Fruit fly (Drosophila melanogaster) whole organism, embryonic: Measurements from ENCODE around the gene CG15767.
A peak's percentile ranks its signal among the peaks of the same experiment; 100 is the strongest.

Experiments
- Antp ChIP-seq: fragments of 200-800 bp; sonication (Bioruptor generic); optimal IDR thresholded peaks from 3 replicates; lab custom pipeline; 2016; ENCODE audit warnings: missing biosample characterization, missing genetic modification characterization
- Atf3 ChIP-seq: fragments of 200-800 bp; sonication (Bioruptor generic); optimal IDR thresholded peaks from 3 replicates; lab custom pipeline; 2016; ENCODE audit warnings: missing biosample characterization, missing genetic modification characterization
- CG10462 ChIP-seq: fragments of 200-800 bp; sonication (Bioruptor generic); optimal IDR thresholded peaks from 2 replicates; lab custom pipeline; 2016; ENCODE audit warnings: missing biosample characterization, missing genetic modification characterization
- CG10565 ChIP-seq: fragments of 200-800 bp; sonication (Bioruptor generic); optimal IDR thresholded peaks from 3 replicates; lab custom pipeline; 2016; ENCODE audit warnings: missing biosample characterization, mild to moderate bottlenecking, missing genetic modification characterization
- CG11093 ChIP-seq: fragments of 200-800 bp; sonication (Bioruptor generic); IDR thresholded peaks from 3 replicates; pipeline ENCODE4 v1.3.6; 2022; ENCODE audit warnings: missing biosample characterization, missing genetic modification characterization
- CG11247 ChIP-seq: fragments of 200-800 bp; sonication (Bioruptor generic); IDR thresholded peaks from 2 replicates; pipeline ENCODE4 v1.3.6; 2022; ENCODE audit warnings: missing biosample characterization, missing genetic modification characterization
- CG11398 ChIP-seq: fragments of 200-800 bp; sonication (Bioruptor generic); optimal IDR thresholded peaks from 2 replicates; lab custom pipeline; 2016; ENCODE audit warnings: missing biosample characterization, missing genetic modification characterization
- CG1233 ChIP-seq: fragments of 200-800 bp; sonication (Bioruptor generic); optimal IDR thresholded peaks from 4 replicates; lab custom pipeline; 2018; ENCODE audit warnings: missing biosample characterization, mild to moderate bottlenecking, missing genetic modification characterization
- CG12391 ChIP-seq: fragments of 200-800 bp; sonication (Bioruptor generic); optimal IDR thresholded peaks from 3 replicates; lab custom pipeline; 2018; ENCODE audit warnings: missing biosample characterization, mild to moderate bottlenecking, missing genetic modification characterization, moderate library complexity
- CG12942 ChIP-seq: fragments of 200-800 bp; sonication (Bioruptor generic); optimal IDR thresholded peaks from 3 replicates; lab custom pipeline; 2016; ENCODE audit warnings: missing biosample characterization, missing genetic modification characterization
- CG14965 ChIP-seq: fragments of 200-800 bp; sonication (Bioruptor generic); optimal IDR thresholded peaks from 2 replicates; lab custom pipeline; 2016; ENCODE audit warnings: missing biosample characterization, missing genetic modification characterization, borderline replicate concordance
- CG18262 ChIP-seq: fragments of 200-800 bp; optimal IDR thresholded peaks from 3 replicates; lab custom pipeline; 2019; ENCODE audit warnings: missing biosample characterization, mild to moderate bottlenecking, missing genetic modification characterization, moderate library complexity
- CG18764 ChIP-seq: fragments of 200-800 bp; sonication (Bioruptor generic); optimal IDR thresholded peaks from 3 replicates; lab custom pipeline; 2016; ENCODE audit warnings: missing biosample characterization, missing genetic modification characterization
- CG2712 ChIP-seq: fragments of 200-800 bp; optimal IDR thresholded peaks from 3 replicates; lab custom pipeline; 2019; ENCODE audit warnings: missing biosample characterization, mild to moderate bottlenecking, missing genetic modification characterization, moderate library complexity
- CG2875 ChIP-seq: fragments of 200-800 bp; sonication (Bioruptor generic); optimal IDR thresholded peaks from 2 replicates; lab custom pipeline; 2017; ENCODE audit warnings: missing biosample characterization, mild to moderate bottlenecking, missing genetic modification characterization, missing genetic modification reagents
- CG31441 ChIP-seq: fragments of 200-800 bp; sonication (Bioruptor generic); IDR thresholded peaks from 2 replicates; pipeline ENCODE4 v1.3.6; 2022; ENCODE audit warnings: missing biosample characterization, missing genetic modification characterization
- CG4360 ChIP-seq: fragments of 200-800 bp; sonication (Bioruptor generic); IDR thresholded peaks from 2 replicates; pipeline ENCODE4 v1.3.6; 2022; ENCODE audit warnings: missing biosample characterization, missing genetic modification characterization
- CG4424 ChIP-seq: fragments of 200-800 bp; sonication (Bioruptor generic); optimal IDR thresholded peaks from 3 replicates; lab custom pipeline; 2016; ENCODE audit warnings: missing biosample characterization, missing genetic modification characterization
- CG7786 ChIP-seq: fragments of 200-800 bp; sonication (Bioruptor generic); optimal IDR thresholded peaks from 2 replicates; lab custom pipeline; 2016; ENCODE audit warnings: missing biosample characterization, missing genetic modification characterization
- CG8388 ChIP-seq: fragments of 200-800 bp; sonication (Bioruptor generic); optimal IDR thresholded peaks from 2 replicates; lab custom pipeline; 2019; ENCODE audit warnings: missing biosample characterization, mild to moderate bottlenecking, missing genetic modification characterization, moderate library complexity
- D19A ChIP-seq: fragments of 200-800 bp; optimal IDR thresholded peaks from 3 replicates; lab custom pipeline; 2019; ENCODE audit warnings: missing biosample characterization, mild to moderate bottlenecking, missing genetic modification characterization, moderate library complexity
- Dfd ChIP-seq, 2 experiments: fragments of >200 bp; optimal IDR thresholded peaks; 2 replicates each; lab custom pipeline; 2017; ENCODE audit warnings: missing biosample characterization in 2 of 2, missing genetic modification characterization in 2 of 2
- ERR ChIP-seq: fragments of 200-800 bp; sonication (Bioruptor generic); optimal IDR thresholded peaks from 2 replicates; lab custom pipeline; 2016; ENCODE audit warnings: missing biosample characterization, missing genetic modification characterization
- HHEX ChIP-seq: fragments of 200-800 bp; sonication (Bioruptor generic); optimal IDR thresholded peaks from 3 replicates; lab custom pipeline; 2017; ENCODE audit warnings: missing biosample characterization, mild to moderate bottlenecking, missing genetic modification characterization, missing genetic modification reagents
- Hmx ChIP-seq: fragments of 200-800 bp; sonication (Bioruptor generic); optimal IDR thresholded peaks from 2 replicates; lab custom pipeline; 2016; ENCODE audit warnings: missing biosample characterization, missing genetic modification characterization
- Hr78 ChIP-seq, 2 experiments: fragments of 200-800 bp in 1 of 2; fragments of >200 bp in 1 of 2; sonication (Bioruptor generic) in 1 of 2; optimal IDR thresholded peaks; 2 replicates each; lab custom pipeline; 2017 to 2019; ENCODE audit warnings: missing biosample characterization in 2 of 2, missing genetic modification characterization in 2 of 2, mild to moderate bottlenecking in 1 of 2, moderate library complexity in 1 of 2
- Hsf ChIP-seq: fragments of 200-800 bp; sonication (Bioruptor generic); optimal IDR thresholded peaks from 3 replicates; lab custom pipeline; 2016; ENCODE audit warnings: missing biosample characterization, missing genetic modification characterization
- Oli ChIP-seq: fragments of 200-800 bp; sonication (Bioruptor generic); optimal IDR thresholded peaks from 2 replicates; lab custom pipeline; 2018; ENCODE audit warnings: missing biosample characterization, mild to moderate bottlenecking, missing genetic modification characterization, moderate library complexity
- Poxn ChIP-seq: fragments of 200-800 bp; sonication (Bioruptor generic); IDR thresholded peaks from 2 replicates; pipeline ENCODE4 v1.3.6; 2022; ENCODE audit warnings: missing biosample characterization, missing genetic modification characterization
- Rx ChIP-seq: fragments of 200-800 bp; sonication (Bioruptor generic); IDR thresholded peaks from 2 replicates; pipeline ENCODE4 v1.3.6; 2022; ENCODE audit warnings: missing biosample characterization, missing genetic modification characterization
- Sin3A ChIP-seq: fragments of >200 bp; optimal IDR thresholded peaks from 2 replicates; lab custom pipeline; 2018
- ase ChIP-seq: fragments of 200-800 bp; sonication (Bioruptor generic); IDR thresholded peaks from 3 replicates; pipeline ENCODE4 v1.3.6; 2022; ENCODE audit warnings: missing biosample characterization, missing genetic modification characterization
- cwo ChIP-seq: fragments of 200-800 bp; sonication (Bioruptor generic); optimal IDR thresholded peaks from 3 replicates; lab custom pipeline; 2017; ENCODE audit warnings: missing biosample characterization, missing genetic modification characterization, mild to moderate bottlenecking, moderate library complexity, missing genetic modification reagents
- disco-r ChIP-seq: fragments of 200-800 bp; sonication (Bioruptor generic); optimal IDR thresholded peaks from 2 replicates; lab custom pipeline; 2016; ENCODE audit warnings: missing biosample characterization, missing genetic modification characterization
- dm ChIP-seq: fragments of 200-800 bp; sonication (Bioruptor generic); optimal IDR thresholded peaks from 3 replicates; lab custom pipeline; 2016; ENCODE audit warnings: missing biosample characterization, missing genetic modification characterization
- dmrt99B ChIP-seq: fragments of 200-800 bp; sonication (Bioruptor generic); optimal IDR thresholded peaks from 2 replicates; lab custom pipeline; 2018; ENCODE audit warnings: missing biosample characterization, mild to moderate bottlenecking, missing genetic modification characterization, moderate library complexity
- ewg ChIP-seq: fragments of 200-800 bp; sonication (Bioruptor generic); optimal IDR thresholded peaks from 3 replicates; lab custom pipeline; 2017; ENCODE audit warnings: mild to moderate bottlenecking, missing biosample characterization, missing genetic modification reagents, missing genetic modification characterization
- ftz-f1 ChIP-seq: fragments of 200-800 bp; sonication (Bioruptor generic); optimal IDR thresholded peaks from 2 replicates; lab custom pipeline; 2016; ENCODE audit warnings: missing biosample characterization, missing genetic modification characterization
- ind ChIP-seq: fragments of 200-800 bp; sonication (Bioruptor generic); optimal IDR thresholded peaks from 3 replicates; lab custom pipeline; 2016; ENCODE audit warnings: missing biosample characterization, missing genetic modification characterization
- kay ChIP-seq: fragments of 200-800 bp; sonication (Bioruptor generic); optimal IDR thresholded peaks from 2 replicates; lab custom pipeline; 2016; ENCODE audit warnings: missing biosample characterization, missing genetic modification characterization
- lilli ChIP-seq: fragments of 200-800 bp; sonication (Bioruptor generic); optimal IDR thresholded peaks from 3 replicates; lab custom pipeline; 2016; ENCODE audit warnings: missing biosample characterization, missing genetic modification characterization
- nerfin-1 ChIP-seq: fragments of 200-800 bp; sonication (Bioruptor generic); optimal IDR thresholded peaks from 3 replicates; lab custom pipeline; 2019; ENCODE audit warnings: missing biosample characterization, mild to moderate bottlenecking, missing genetic modification characterization, moderate library complexity
- nerfin-2 ChIP-seq: fragments of 200-800 bp; sonication (Bioruptor generic); IDR thresholded peaks from 2 replicates; pipeline ENCODE4 v1.3.6; 2022; ENCODE audit warnings: missing biosample characterization, missing genetic modification characterization; ENCODE audit not compliant: partially characterized antibody
- run ChIP-seq: fragments of 200-800 bp; sonication (Bioruptor generic); optimal IDR thresholded peaks from 3 replicates; lab custom pipeline; 2018; ENCODE audit warnings: missing biosample characterization, mild to moderate bottlenecking, missing genetic modification characterization
- sens ChIP-seq: fragments of 200-800 bp; sonication (Bioruptor generic); peaks from one replicate; lab custom pipeline; 2016; ENCODE audit warnings: missing biosample characterization, missing genetic modification characterization
- sisA ChIP-seq: fragments of 200-800 bp; sonication (Bioruptor generic); IDR thresholded peaks from 2 replicates; pipeline ENCODE4 v1.3.6; 2022; ENCODE audit warnings: missing biosample characterization, missing genetic modification characterization
- sr ChIP-seq: fragments of 200-800 bp; sonication (Bioruptor generic); IDR thresholded peaks from 3 replicates; pipeline ENCODE4 v1.3.6; 2022; ENCODE audit warnings: missing biosample characterization, missing genetic modification characterization
- tap ChIP-seq: fragments of 200-800 bp; optimal IDR thresholded peaks from 3 replicates; lab custom pipeline; 2019; ENCODE audit warnings: missing biosample characterization, mild to moderate bottlenecking, missing genetic modification characterization, moderate library complexity
- toy ChIP-seq: fragments of 200-800 bp; sonication (Bioruptor generic); IDR thresholded peaks from 2 replicates; pipeline ENCODE4 v1.3.6; 2022; ENCODE audit warnings: missing biosample characterization, missing genetic modification characterization
- trem ChIP-seq: fragments of 200-800 bp; optimal IDR thresholded peaks from 3 replicates; lab custom pipeline; 2019; ENCODE audit warnings: missing biosample characterization, mild to moderate bottlenecking, missing genetic modification characterization, moderate library complexity

CG15767 gene

dm6 chrX:5783260-5784040, 5.8 kb upstream of the CG15767 start:
- TF ChIP-seq CG8388 (GFP tag; lab: Kevin White, UChicago) (peak; percentile 50), CG14965 (GFP tag; lab: Kevin White, UChicago) (no peak), tap (tag; lab: Kevin White, UChicago) (peak; percentile 1), sens (GFP tag; lab: Kevin White, UChicago) (peak; percentile 91), lilli (GFP tag; lab: Kevin White, UChicago) (peak; percentile 10), Atf3 (GFP tag; lab: Kevin White, UChicago) (no peak), toy (GFP tag; lab: Robert Waterston, UW) (no peak), Antp (GFP tag; lab: Kevin White, UChicago) (no peak), CG11093 (GFP tag; lab: Robert Waterston, UW) (peak; percentile 36; the same call in 1 of the 3 replicates), CG10462 (no peak), ERR (GFP tag; lab: Kevin White, UChicago) (no peak), Hmx (no peak), Rx (GFP tag; lab: Robert Waterston, UW) (peak; percentile 21; the same call in 1 of the 2 replicates), CG11247 (GFP tag; lab: Robert Waterston, UW) (peak; percentile 53), Sin3A (no peak), trem (tag; lab: Kevin White, UChicago) (peak; percentile 9), CG11398 (no peak), CG12942 (GFP tag; lab: Kevin White, UChicago) (no peak), dm (GFP tag; lab: Kevin White, UChicago) (no peak), CG2712 (peak; percentile 40), sr (GFP tag; lab: Robert Waterston, UW) (no peak), Dfd (GFP tag; optimal IDR thresholded peaks at IDR 0.05; lab: Kevin White, UChicago) (no peak), sisA (peak; percentile 49), ftz-f1 (no peak), disco-r (no peak), CG1233 (GFP tag; lab: Kevin White, UChicago) (peak; percentile 6), Poxn (GFP tag; lab: Robert Waterston, UW) (no peak), CG31441 (peak; percentile 70), HHEX (GFP tag; lab: Kevin White, UChicago) (peak; percentile 8), nerfin-1 (tag; lab: Kevin White, UChicago) (peak; percentile 20), CG18764 (no peak), CG4360 (0 out of 2 replicates have a peak, but pooled peaks have one; percentile 24), Oli (tag; lab: Kevin White, UChicago) (peak; percentile 70), D19A (tag; lab: Kevin White, UChicago) (no peak), CG2875 (GFP tag; lab: Kevin White, UChicago) (peak; percentile 52), Hr78 (GFP tag; optimal IDR thresholded peaks at IDR 0.05; lab: Kevin White, UChicago) (peak in 1 of 2 experiments; percentile 6), dmrt99B (tag; lab: Kevin White, UChicago) (peak; percentile 76), ase (GFP tag; lab: Robert Waterston, UW) (0 out of 3 replicates have a peak, but pooled peaks have one; percentile 28), Hsf (GFP tag; lab: Kevin White, UChicago) (peak; percentile 18), run (tag; lab: Kevin White, UChicago) (no peak), CG18262 (tag; lab: Kevin White, UChicago) (peak; percentile 54), nerfin-2 (GFP tag; lab: Robert Waterston, UW) (no peak), CG10565 (GFP tag; lab: Kevin White, UChicago) (no peak), CG4424 (GFP tag; lab: Kevin White, UChicago) (peak; percentile 17), CG7786 (no peak), cwo (GFP tag; lab: Kevin White, UChicago) (no peak), kay (no peak), CG12391 (peak; percentile 45), ind (GFP tag; lab: Kevin White, UChicago) (peak; percentile 13), ewg (GFP tag; lab: Kevin White, UChicago) (peak; percentile 31)
